Fruit fly (Drosophila melanogaster) whole organism, pupa: ENCODE results near the gene DCP2.

Experiments
- CG10348 ChIP-seq: fragments of 200-800 bp; sonication (Bioruptor generic); IDR thresholded peaks from 2 replicates; pipeline ENCODE4 v1.3.6; 2022; ENCODE audit warnings: missing biosample characterization, missing genetic modification characterization
- CG12605 ChIP-seq: fragments of 200-800 bp; sonication (Bioruptor generic); IDR thresholded peaks from 2 replicates; pipeline ENCODE4 v1.3.6; 2022; ENCODE audit warnings: missing biosample characterization, missing genetic modification characterization
- CG13204 ChIP-seq: fragments of 200-800 bp; sonication (Bioruptor generic); optimal IDR thresholded peaks from 2 replicates; lab custom pipeline; 2018; ENCODE audit warnings: missing biosample characterization, mild to moderate bottlenecking, missing genetic modification characterization, moderate library complexity
- CG14655 ChIP-seq: fragments of 200-800 bp; sonication (Bioruptor generic); optimal IDR thresholded peaks from 3 replicates; lab custom pipeline; 2017; ENCODE audit warnings: mild to moderate bottlenecking, missing biosample characterization, missing genetic modification reagents, missing genetic modification characterization
- CG15710 ChIP-seq: fragments of 200-800 bp; sonication (Bioruptor generic); optimal IDR thresholded peaks from 2 replicates; lab custom pipeline; 2018; ENCODE audit warnings: missing biosample characterization, mild to moderate bottlenecking, missing genetic modification characterization, moderate library complexity
- CG17806 ChIP-seq: fragments of 200-800 bp; sonication (Bioruptor generic); optimal IDR thresholded peaks from 2 replicates; lab custom pipeline; 2018; ENCODE audit warnings: missing biosample characterization, mild to moderate bottlenecking, missing genetic modification characterization, moderate library complexity
- CG32121 ChIP-seq: fragments of 200-800 bp; sonication (Bioruptor generic); IDR thresholded peaks from 2 replicates; pipeline ENCODE4 v1.3.6; 2022; ENCODE audit warnings: missing biosample characterization, missing genetic modification characterization
- CG34367 ChIP-seq: fragments of 200-800 bp; sonication (Bioruptor generic); optimal IDR thresholded peaks from 2 replicates; lab custom pipeline; 2018; ENCODE audit warnings: missing biosample characterization, mild to moderate bottlenecking, missing genetic modification characterization
- CG4496 ChIP-seq: fragments of 200-800 bp; sonication (Bioruptor generic); IDR thresholded peaks from 3 replicates; pipeline ENCODE4 v1.3.6; 2022; ENCODE audit warnings: missing biosample characterization, missing genetic modification characterization
- CG8159 ChIP-seq: fragments of 200-800 bp; sonication (Bioruptor generic); optimal IDR thresholded peaks from 3 replicates; lab custom pipeline; 2018; ENCODE audit warnings: missing biosample characterization, mild to moderate bottlenecking, missing genetic modification characterization, moderate library complexity
- CG8301 ChIP-seq: fragments of 200-800 bp; sonication (Bioruptor generic); optimal IDR thresholded peaks from 2 replicates; lab custom pipeline; 2018; ENCODE audit warnings: missing biosample characterization, mild to moderate bottlenecking, missing genetic modification characterization
- CG9948 ChIP-seq: fragments of 200-800 bp; sonication (Bioruptor generic); optimal IDR thresholded peaks from 2 replicates; lab custom pipeline; 2018; ENCODE audit warnings: missing biosample characterization, mild to moderate bottlenecking, missing genetic modification characterization, moderate library complexity
- D1 ChIP-seq: fragments of 200-800 bp; sonication (Bioruptor generic); optimal IDR thresholded peaks from 2 replicates; lab custom pipeline; 2018; ENCODE audit warnings: missing biosample characterization, mild to moderate bottlenecking, missing genetic modification characterization, moderate library complexity
- EcR ChIP-seq: fragments of 200-800 bp; sonication (Bioruptor generic); optimal IDR thresholded peaks from 3 replicates; lab custom pipeline; 2019; ENCODE audit warnings: missing biosample characterization, missing genetic modification characterization, mild to moderate bottlenecking, moderate library complexity, missing genetic modification reagents
- Ets98B ChIP-seq: fragments of 200-800 bp; sonication (Bioruptor generic); IDR thresholded peaks from 2 replicates; pipeline ENCODE4 v1.3.6; 2022; ENCODE audit warnings: missing biosample characterization, missing genetic modification characterization
- Pif1A ChIP-seq: fragments of 200-800 bp; sonication (Bioruptor generic); optimal IDR thresholded peaks from 3 replicates; lab custom pipeline; 2016; ENCODE audit warnings: missing biosample characterization, missing genetic modification characterization
- Pif1B ChIP-seq: fragments of 200-800 bp; sonication (Bioruptor generic); optimal IDR thresholded peaks from 3 replicates; lab custom pipeline; 2016; ENCODE audit warnings: missing biosample characterization, missing genetic modification characterization
- Snoo ChIP-seq: fragments of 200-800 bp; sonication (Bioruptor generic); optimal IDR thresholded peaks from 3 replicates; lab custom pipeline; 2017; ENCODE audit warnings: missing biosample characterization, mild to moderate bottlenecking, missing genetic modification characterization, inconsistent platforms
- fd96Ca ChIP-seq: fragments of 200-800 bp; sonication (Bioruptor generic); IDR thresholded peaks from 3 replicates; pipeline ENCODE4 v1.3.6; 2022; ENCODE audit warnings: missing biosample characterization, missing genetic modification characterization
- gl ChIP-seq: fragments of 200-800 bp; sonication (Bioruptor generic); optimal IDR thresholded peaks from 2 replicates; lab custom pipeline; 2018; ENCODE audit warnings: missing biosample characterization, mild to moderate bottlenecking, missing genetic modification characterization
- rn ChIP-seq: fragments of 200-800 bp; sonication (Bioruptor generic); IDR thresholded peaks from 2 replicates; pipeline ENCODE4 v1.3.6; 2022; ENCODE audit warnings: missing biosample characterization, missing genetic modification characterization

DCP2 gene

dm6 chr3L:15809768-15810167, 16.5 kb downstream of the DCP2 start:
- TF ChIP-seq CG17806 (tag; lab: Kevin White, UChicago), result no peak
- TF ChIP-seq D1 (tag; lab: Kevin White, UChicago), result no peak
- no peak for TF ChIP-seq CG9948 (tag; lab: Kevin White, UChicago)
- no peak for TF ChIP-seq CG4496 (GFP tag; lab: Robert Waterston, UW)
- TF ChIP-seq Snoo, result no peak
- no peak for TF ChIP-seq CG14655 (GFP tag; lab: Kevin White, UChicago)
- no peak for TF ChIP-seq CG15710 (tag; lab: Kevin White, UChicago)
- no peak for TF ChIP-seq gl (tag; lab: Kevin White, UChicago)
- no peak for TF ChIP-seq CG8301
- TF ChIP-seq Pif1A, result no peak

dm6 chr3L:15809185-15809584, 17.0 kb downstream of the DCP2 start, which contains the start of gene CG13445:
TSS of gene CG13445 (plus strand) at chr3L:15809485.
- TF ChIP-seq CG10348 (no peak), CG17806 (tag; lab: Kevin White, UChicago) (no peak), CG12605 (GFP tag; lab: Robert Waterston, UW) (no peak), CG34367 (tag; lab: Kevin White, UChicago) (no peak), D1 (tag; lab: Kevin White, UChicago) (no peak), rn (GFP tag; lab: Robert Waterston, UW) (no peak), CG8159 (tag; lab: Kevin White, UChicago) (no peak), EcR (no peak), Snoo (no peak), fd96Ca (GFP tag; lab: Robert Waterston, UW) (no peak), CG4496 (GFP tag; lab: Robert Waterston, UW) (no peak), gl (tag; lab: Kevin White, UChicago) (no peak), Pif1A (no peak), CG32121 (GFP tag; lab: Robert Waterston, UW) (no peak), CG14655 (GFP tag; lab: Kevin White, UChicago) (no peak), CG13204 (GFP tag; lab: Kevin White, UChicago) (no peak), CG8301 (no peak), CG15710 (tag; lab: Kevin White, UChicago) (no peak), Ets98B (GFP tag; lab: Robert Waterston, UW) (no peak), CG9948 (tag; lab: Kevin White, UChicago) (no peak)

- no peak for TF ChIP-seq gl (tag; lab: Kevin White, UChicago)
- peak; percentile 24 for TF ChIP-seq D1 (tag; lab: Kevin White, UChicago)
Measured at dm6 chr3L:15808667-15809066, 17.6 kb downstream of the DCP2 start.

- TF ChIP-seq Pif1B (no peak), EcR (no peak), Pif1A (no peak), CG14655 (GFP tag; lab: Kevin White, UChicago) (no peak), CG10348 (no peak), CG17806 (tag; lab: Kevin White, UChicago) (no peak), fd96Ca (GFP tag; lab: Robert Waterston, UW) (no peak), CG32121 (GFP tag; lab: Robert Waterston, UW) (no peak)
Measured at dm6 chr3L:15808022-15808421, 18.2 kb downstream of the DCP2 start, which contains the start of gene CG6244. TSS of gene CG6244 (plus strand) at chr3L:15808322.

- TF ChIP-seq CG8301 (no peak), CG13204 (GFP tag; lab: Kevin White, UChicago) (no peak), CG17806 (tag; lab: Kevin White, UChicago) (no peak), CG14655 (GFP tag; lab: Kevin White, UChicago) (no peak), rn (GFP tag; lab: Robert Waterston, UW) (no peak), CG32121 (GFP tag; lab: Robert Waterston, UW) (no peak), CG34367 (tag; lab: Kevin White, UChicago) (no peak), EcR (no peak), CG15710 (tag; lab: Kevin White, UChicago) (no peak), Pif1A (no peak), CG4496 (GFP tag; lab: Robert Waterston, UW) (no peak), fd96Ca (GFP tag; lab: Robert Waterston, UW) (no peak), CG12605 (GFP tag; lab: Robert Waterston, UW) (no peak), CG8159 (tag; lab: Kevin White, UChicago) (no peak), gl (tag; lab: Kevin White, UChicago) (no peak), Snoo (no peak)
- TF ChIP-seq, all 21 proteins: peak for 0
Measured at dm6 chr3L:15802655-15803054, 23.6 kb downstream of the DCP2 start.

- no peak for TF ChIP-seq gl (tag; lab: Kevin White, UChicago)
Measured at dm6 chr3L:15802117-15802516, 24.1 kb downstream of the DCP2 start.

- no peak for TF ChIP-seq CG4496 (GFP tag; lab: Robert Waterston, UW)
- TF ChIP-seq D1 (tag; lab: Kevin White, UChicago), result no peak
- TF ChIP-seq CG17806 (tag; lab: Kevin White, UChicago), result no peak
- TF ChIP-seq Pif1A, result no peak
- TF ChIP-seq Snoo, result no peak
- no peak for TF ChIP-seq CG14655 (GFP tag; lab: Kevin White, UChicago)
- no peak for TF ChIP-seq CG9948 (tag; lab: Kevin White, UChicago)
- TF ChIP-seq Ets98B (GFP tag; lab: Robert Waterston, UW), result no peak
- no peak for TF ChIP-seq CG13204 (GFP tag; lab: Kevin White, UChicago)
- no peak for TF ChIP-seq rn (GFP tag; lab: Robert Waterston, UW)
- TF ChIP-seq CG32121 (GFP tag; lab: Robert Waterston, UW), result no peak
Measured at dm6 chr3L:15794311-15794710, 31.9 kb downstream of the DCP2 start.
